Fruit fly (Drosophila melanogaster) whole organism, embryonic: ENCODE data around the gene osi.
A peak's percentile ranks its signal among the peaks of the same experiment; 100 is the strongest.

Experiments
- Antp ChIP-seq: fragments of 200-800 bp; sonication (Bioruptor generic); optimal IDR thresholded peaks from 3 replicates; lab custom pipeline; 2016; ENCODE audit warnings: missing biosample characterization, missing genetic modification characterization
- Atf3 ChIP-seq: fragments of 200-800 bp; sonication (Bioruptor generic); optimal IDR thresholded peaks from 3 replicates; lab custom pipeline; 2016; ENCODE audit warnings: missing biosample characterization, missing genetic modification characterization
- Bgb ChIP-seq: fragments of 200-800 bp; sonication (Bioruptor generic); IDR thresholded peaks from 2 replicates; pipeline ENCODE4 v1.3.6; 2022; ENCODE audit warnings: missing biosample characterization, missing genetic modification characterization; ENCODE audit not compliant: partially characterized antibody
- Bteb2 ChIP-seq: fragments of 200-800 bp; sonication (Bioruptor generic); optimal IDR thresholded peaks from 2 replicates; lab custom pipeline; 2016; ENCODE audit warnings: missing biosample characterization, missing genetic modification characterization
- CG10979 ChIP-seq: fragments of 200-800 bp; sonication (Bioruptor generic); optimal IDR thresholded peaks from 2 replicates; lab custom pipeline; 2018; ENCODE audit warnings: missing biosample characterization, mild to moderate bottlenecking, missing genetic modification characterization, moderate library complexity
- CG12155 ChIP-seq: fragments of 200-800 bp; sonication (Bioruptor generic); optimal IDR thresholded peaks from 3 replicates; lab custom pipeline; 2016; ENCODE audit warnings: missing biosample characterization, missing genetic modification characterization
- CG13424 ChIP-seq: fragments of 200-800 bp; sonication (Bioruptor generic); optimal IDR thresholded peaks from 2 replicates; lab custom pipeline; 2019; ENCODE audit warnings: missing biosample characterization, mild to moderate bottlenecking, missing genetic modification characterization, moderate library complexity
- CG17912 ChIP-seq: fragments of 200-800 bp; sonication (Bioruptor generic); optimal IDR thresholded peaks from 2 replicates; lab custom pipeline; 2018; ENCODE audit warnings: missing biosample characterization, mild to moderate bottlenecking, missing genetic modification characterization
- CG1792 ChIP-seq: fragments of 200-800 bp; sonication (Bioruptor generic); optimal IDR thresholded peaks from 2 replicates; lab custom pipeline; 2016; ENCODE audit warnings: missing biosample characterization, missing genetic modification characterization
- CG30020 ChIP-seq: fragments of 200-800 bp; optimal IDR thresholded peaks from 2 replicates; lab custom pipeline; 2019; ENCODE audit warnings: missing biosample characterization, mild to moderate bottlenecking, missing genetic modification characterization, moderate library complexity
- CG32767 ChIP-seq: fragments of 200-800 bp; sonication (Bioruptor generic); IDR thresholded peaks from 2 replicates; pipeline ENCODE4 v1.3.6; 2022; ENCODE audit warnings: missing biosample characterization, missing genetic modification characterization
- CG33557 ChIP-seq: fragments of 200-800 bp; sonication (Bioruptor generic); optimal IDR thresholded peaks from 2 replicates; lab custom pipeline; 2019; ENCODE audit warnings: missing biosample characterization, mild to moderate bottlenecking, missing genetic modification characterization, moderate library complexity
- CG34224 ChIP-seq: fragments of 200-800 bp; sonication (Bioruptor generic); IDR thresholded peaks from 3 replicates; pipeline ENCODE4 v1.3.6; 2022; ENCODE audit warnings: missing biosample characterization, missing genetic modification characterization; ENCODE audit not compliant: partially characterized antibody
- CG34376 ChIP-seq: fragments of 200-800 bp; sonication (Bioruptor generic); optimal IDR thresholded peaks from 2 replicates; lab custom pipeline; 2018; ENCODE audit warnings: missing biosample characterization, mild to moderate bottlenecking, missing genetic modification characterization
- CG34422 ChIP-seq: fragments of 200-800 bp; sonication (Bioruptor generic); IDR thresholded peaks from 3 replicates; pipeline ENCODE4 v1.3.6; 2022; ENCODE audit warnings: missing biosample characterization, missing genetic modification characterization
- CG6272 ChIP-seq: fragments of 200-800 bp; sonication (Bioruptor generic); IDR thresholded peaks from 2 replicates; pipeline ENCODE4 v1.3.6; 2022; ENCODE audit warnings: missing biosample characterization, missing genetic modification characterization
- CG6765 ChIP-seq: fragments of 200-800 bp; sonication (Bioruptor generic); optimal IDR thresholded peaks from 3 replicates; lab custom pipeline; 2017; ENCODE audit warnings: missing biosample characterization, mild to moderate bottlenecking, missing genetic modification characterization
- CG6854 ChIP-seq: fragments of 200-800 bp; sonication (Bioruptor generic); optimal IDR thresholded peaks from 3 replicates; lab custom pipeline; 2017; ENCODE audit warnings: missing biosample characterization, mild to moderate bottlenecking, missing genetic modification characterization
- CG7357 ChIP-seq: fragments of 200-800 bp; sonication (Bioruptor generic); IDR thresholded peaks from 3 replicates; pipeline ENCODE4 v1.3.6; 2022; ENCODE audit warnings: missing biosample characterization, missing genetic modification characterization
- CG9609 ChIP-seq: fragments of 200-800 bp; sonication (Bioruptor generic); optimal IDR thresholded peaks from 3 replicates; lab custom pipeline; 2016; ENCODE audit warnings: missing biosample characterization, missing genetic modification characterization
- D ChIP-seq, 2 experiments: fragments of 200-800 bp in 1 of 2; fragments of >200 bp in 1 of 2; sonication (Bioruptor generic) in 1 of 2; optimal IDR thresholded peaks; 2 replicates in 1 of 2; 3 replicates in 1 of 2; lab custom pipeline; 2017; ENCODE audit warnings: mild to moderate bottlenecking in 1 of 2, missing biosample characterization in 1 of 2, missing genetic modification characterization in 1 of 2, missing genetic modification reagents in 1 of 2
- Dek ChIP-seq: fragments of 200-800 bp; sonication (Bioruptor generic); optimal IDR thresholded peaks from 3 replicates; lab custom pipeline; 2019; ENCODE audit warnings: missing biosample characterization, mild to moderate bottlenecking, missing genetic modification characterization, moderate library complexity
- Doc2 ChIP-seq: fragments of 200-800 bp; sonication (Bioruptor generic); IDR thresholded peaks from 2 replicates; pipeline ENCODE4 v1.3.6; 2022; ENCODE audit warnings: missing biosample characterization, missing genetic modification characterization
- Fer2 ChIP-seq: fragments of 200-800 bp; sonication (Bioruptor generic); optimal IDR thresholded peaks from 2 replicates; lab custom pipeline; 2018; ENCODE audit warnings: missing biosample characterization, mild to moderate bottlenecking, missing genetic modification characterization, moderate library complexity
- Fer3 ChIP-seq: fragments of 200-800 bp; sonication (Bioruptor generic); optimal IDR thresholded peaks from 2 replicates; lab custom pipeline; 2018; ENCODE audit warnings: missing biosample characterization, mild to moderate bottlenecking, missing genetic modification characterization, moderate library complexity
- Hmx ChIP-seq: fragments of 200-800 bp; sonication (Bioruptor generic); optimal IDR thresholded peaks from 2 replicates; lab custom pipeline; 2016; ENCODE audit warnings: missing biosample characterization, missing genetic modification characterization
- MESR4 ChIP-seq: fragments of 200-800 bp; sonication (Bioruptor generic); optimal IDR thresholded peaks from 2 replicates; lab custom pipeline; 2018; ENCODE audit warnings: missing biosample characterization, mild to moderate bottlenecking, missing genetic modification characterization, moderate library complexity
- Max ChIP-seq: fragments of 200-800 bp; sonication (Bioruptor generic); optimal IDR thresholded peaks from 2 replicates; lab custom pipeline; 2016; ENCODE audit warnings: missing biosample characterization, mild to moderate bottlenecking, missing genetic modification characterization
- Neu2 ChIP-seq: fragments of 200-800 bp; sonication (Bioruptor generic); optimal IDR thresholded peaks from 3 replicates; lab custom pipeline; 2016; ENCODE audit warnings: missing biosample characterization, missing genetic modification characterization, borderline replicate concordance
- Sry-β ChIP-seq: fragments of 200-800 bp; sonication (Bioruptor generic); optimal IDR thresholded peaks from 2 replicates; lab custom pipeline; 2018; ENCODE audit warnings: missing biosample characterization, mild to moderate bottlenecking, missing genetic modification characterization, moderate library complexity
- Trl ChIP-seq, 3 experiments: fragments of >200 bp in 2 of 3; fragments of 200-800 bp in 1 of 3; sonication (Bioruptor generic) in 1 of 3; optimal IDR thresholded peaks; 2 replicates in 1 of 3; 3 replicates in 2 of 3; lab custom pipeline; 2016 to 2017; ENCODE audit warnings: missing biosample characterization in 1 of 3, missing genetic modification characterization in 1 of 3
- amos ChIP-seq: fragments of 200-800 bp; sonication (Bioruptor generic); IDR thresholded peaks from 2 replicates; pipeline ENCODE4 v1.3.6; 2022; ENCODE audit warnings: missing biosample characterization, missing genetic modification characterization; ENCODE audit not compliant: partially characterized antibody
- cato ChIP-seq: fragments of 200-800 bp; sonication (Bioruptor generic); optimal IDR thresholded peaks from 2 replicates; lab custom pipeline; 2016; ENCODE audit warnings: missing biosample characterization, missing genetic modification characterization, borderline replicate concordance
- da ChIP-seq: fragments of 200-800 bp; sonication (Bioruptor generic); optimal IDR thresholded peaks from 2 replicates; lab custom pipeline; 2016; ENCODE audit warnings: missing biosample characterization, missing genetic modification characterization
- eve ChIP-seq, 2 experiments: fragments of >200 bp; optimal IDR thresholded peaks; 2 replicates each; lab custom pipeline; 2017; ENCODE audit warnings: missing biosample characterization in 2 of 2, missing genetic modification characterization in 2 of 2
- gt ChIP-seq: fragments of 200-800 bp; sonication (Bioruptor generic); IDR thresholded peaks from 2 replicates; pipeline ENCODE4 v1.3.6; 2022; ENCODE audit warnings: missing biosample characterization, missing genetic modification characterization
- hth ChIP-seq: fragments of >200 bp; optimal IDR thresholded peaks from 2 replicates; lab custom pipeline; 2017; ENCODE audit warnings: inconsistent platforms
- jumu ChIP-seq: fragments of 200-800 bp; sonication (Bioruptor generic); optimal IDR thresholded peaks from 3 replicates; lab custom pipeline; 2016; ENCODE audit warnings: missing biosample characterization, missing genetic modification characterization
- maf-S ChIP-seq: fragments of 200-800 bp; sonication (Bioruptor generic); optimal IDR thresholded peaks from 2 replicates; lab custom pipeline; 2016; ENCODE audit warnings: missing biosample characterization, missing genetic modification characterization
- nerfin-2 ChIP-seq: fragments of 200-800 bp; sonication (Bioruptor generic); IDR thresholded peaks from 2 replicates; pipeline ENCODE4 v1.3.6; 2022; ENCODE audit warnings: missing biosample characterization, missing genetic modification characterization; ENCODE audit not compliant: partially characterized antibody
- nmo ChIP-seq: fragments of 200-800 bp; sonication (Bioruptor generic); optimal IDR thresholded peaks from 2 replicates; lab custom pipeline; 2018; ENCODE audit warnings: missing biosample characterization, mild to moderate bottlenecking, missing genetic modification characterization, moderate library complexity
- psq ChIP-seq: fragments of 200-800 bp; sonication (Bioruptor generic); optimal IDR thresholded peaks from 2 replicates; lab custom pipeline; 2017; ENCODE audit warnings: missing biosample characterization, missing genetic modification characterization
- sens ChIP-seq: fragments of 200-800 bp; sonication (Bioruptor generic); peaks from one replicate; lab custom pipeline; 2016; ENCODE audit warnings: missing biosample characterization, missing genetic modification characterization
- tio ChIP-seq: fragments of 200-800 bp; sonication (Bioruptor generic); optimal IDR thresholded peaks from 2 replicates; lab custom pipeline; 2017; ENCODE audit warnings: missing biosample characterization, missing genetic modification characterization, inconsistent platforms
- tll ChIP-seq, 2 experiments: fragments of 200-800 bp in 1 of 2; fragments of >200 bp in 1 of 2; sonication (Bioruptor generic) in 1 of 2; optimal IDR thresholded peaks; 2 replicates each; lab custom pipeline; 2017 to 2019; ENCODE audit warnings: missing biosample characterization in 2 of 2, missing genetic modification characterization in 2 of 2, mild to moderate bottlenecking in 1 of 2, moderate library complexity in 1 of 2
- twi ChIP-seq: fragments of 200-800 bp; optimal IDR thresholded peaks from 2 replicates; lab custom pipeline; 2019; ENCODE audit warnings: missing biosample characterization, mild to moderate bottlenecking, missing genetic modification characterization, moderate library complexity
- vfl ChIP-seq: fragments of 200-800 bp; sonication (Bioruptor generic); optimal IDR thresholded peaks from 2 replicates; lab custom pipeline; 2016; ENCODE audit warnings: missing biosample characterization, missing genetic modification characterization
- vnd ChIP-seq: fragments of 200-800 bp; sonication (Bioruptor generic); IDR thresholded peaks from 3 replicates; pipeline ENCODE4 v1.3.6; 2022; ENCODE audit warnings: missing biosample characterization, missing genetic modification characterization; ENCODE audit not compliant: partially characterized antibody
- z ChIP-seq: fragments of 200-800 bp; sonication (Bioruptor generic); IDR thresholded peaks from 3 replicates; pipeline ENCODE4 v1.3.6; 2022; ENCODE audit warnings: missing biosample characterization, missing genetic modification characterization
- zf30C ChIP-seq: fragments of 200-800 bp; sonication (Bioruptor generic); optimal IDR thresholded peaks from 3 replicates; lab custom pipeline; 2018; ENCODE audit warnings: missing biosample characterization, mild to moderate bottlenecking, missing genetic modification characterization

The osi gene

dm6 chr2L:16880930-16881329 is 6.8 kb downstream of the osi start (continued):
- TF ChIP-seq vfl: no peak
- no peak for TF ChIP-seq zf30C
- TF ChIP-seq CG10979 (tag; lab: Kevin White, UChicago): no peak
- TF ChIP-seq z: no peak
- TF ChIP-seq nerfin-2 (GFP tag; lab: Robert Waterston, UW): no peak
- no peak for TF ChIP-seq gt (GFP tag; lab: Robert Waterston, UW)
- TF ChIP-seq CG12155 (GFP tag; lab: Kevin White, UChicago): no peak
- TF ChIP-seq CG13424: no peak
- no peak for TF ChIP-seq CG17912 (GFP tag; lab: Kevin White, UChicago)
- no peak for TF ChIP-seq tll (GFP tag; optimal IDR thresholded peaks at IDR 0.05; lab: Kevin White, UChicago)
- TF ChIP-seq hth: no peak
- no peak for TF ChIP-seq CG6272 (GFP tag; lab: Robert Waterston, UW)
- no peak for TF ChIP-seq eve (GFP tag; optimal IDR thresholded peaks at IDR 0.05; lab: Kevin White, UChicago)
- TF ChIP-seq da (GFP tag; lab: Kevin White, UChicago): no peak
- TF ChIP-seq tio (GFP tag; lab: Kevin White, UChicago): no peak
- TF ChIP-seq Max (GFP tag; lab: Kevin White, UChicago): no peak
- TF ChIP-seq amos (GFP tag; lab: Robert Waterston, UW): peak; percentile 35; the same call in 1 of the 2 replicates
- TF ChIP-seq Fer3: no peak
- no peak for TF ChIP-seq Sry-β (GFP tag; lab: Kevin White, UChicago)
- no peak for TF ChIP-seq Bteb2 (GFP tag; lab: Kevin White, UChicago)
- TF ChIP-seq CG32767 (GFP tag; lab: Robert Waterston, UW): no peak
- TF ChIP-seq CG9609 (GFP tag; lab: Kevin White, UChicago): no peak
- no peak for TF ChIP-seq cato
- no peak for TF ChIP-seq CG30020
- TF ChIP-seq D (optimal IDR thresholded peaks at IDR 0.05; lab: Kevin White, UChicago): no peak
- no peak for TF ChIP-seq D (GFP tag; optimal IDR thresholded peaks at IDR 0.05; lab: Kevin White, UChicago)
- no peak for TF ChIP-seq Doc2 (GFP tag; lab: Robert Waterston, UW)
- TF ChIP-seq CG34422 (GFP tag; lab: Robert Waterston, UW): peak; percentile 16; the same call in 1 of the 3 replicates
- no peak for TF ChIP-seq MESR4
- no peak for TF ChIP-seq CG6854 (GFP tag; lab: Kevin White, UChicago)
- no peak for TF ChIP-seq jumu (GFP tag; lab: Kevin White, UChicago)
- TF ChIP-seq CG6765 (GFP tag; lab: Kevin White, UChicago): peak; percentile 18
- TF ChIP-seq Dek (tag; lab: Kevin White, UChicago): no peak
- TF ChIP-seq CG34376 (GFP tag; lab: Kevin White, UChicago): peak; percentile 54
- TF ChIP-seq Bgb (GFP tag; lab: Robert Waterston, UW): peak; percentile 47; the same call in 1 of the 2 replicates
- TF ChIP-seq Neu2 (GFP tag; lab: Kevin White, UChicago): no peak
- TF ChIP-seq CG33557 (GFP tag; lab: Kevin White, UChicago): no peak
- TF ChIP-seq twi (tag; lab: Kevin White, UChicago): no peak
- no peak for TF ChIP-seq Hmx
- peak; percentile 68 for TF ChIP-seq sens (GFP tag; lab: Kevin White, UChicago)
- no peak for TF ChIP-seq Fer2
- no peak for TF ChIP-seq CG7357 (GFP tag; lab: Robert Waterston, UW)
- TF ChIP-seq CG1792 (GFP tag; lab: Kevin White, UChicago): no peak
- no peak for TF ChIP-seq psq (GFP tag; lab: Kevin White, UChicago)
- TF ChIP-seq Atf3 (GFP tag; lab: Kevin White, UChicago): no peak
- no peak for TF ChIP-seq vnd
- no peak for TF ChIP-seq maf-S (GFP tag; lab: Kevin White, UChicago)
- TF ChIP-seq Trl (optimal IDR thresholded peaks at IDR 0.05; lab: Kevin White, UChicago): peak; percentile 21 to 65
- peak; percentile 26 for TF ChIP-seq Trl (GFP tag; optimal IDR thresholded peaks at IDR 0.05; lab: Kevin White, UChicago)
- TF ChIP-seq CG34224 (GFP tag; lab: Robert Waterston, UW): peak; percentile 49; the same call in 2 of the 3 replicates
- no peak for TF ChIP-seq nmo (GFP tag; lab: Kevin White, UChicago)
- TF ChIP-seq Antp (GFP tag; lab: Kevin White, UChicago): no peak
